Worm (Caenorhabditis elegans): ENCODE measurements around the gene neg-1.

DNA sequence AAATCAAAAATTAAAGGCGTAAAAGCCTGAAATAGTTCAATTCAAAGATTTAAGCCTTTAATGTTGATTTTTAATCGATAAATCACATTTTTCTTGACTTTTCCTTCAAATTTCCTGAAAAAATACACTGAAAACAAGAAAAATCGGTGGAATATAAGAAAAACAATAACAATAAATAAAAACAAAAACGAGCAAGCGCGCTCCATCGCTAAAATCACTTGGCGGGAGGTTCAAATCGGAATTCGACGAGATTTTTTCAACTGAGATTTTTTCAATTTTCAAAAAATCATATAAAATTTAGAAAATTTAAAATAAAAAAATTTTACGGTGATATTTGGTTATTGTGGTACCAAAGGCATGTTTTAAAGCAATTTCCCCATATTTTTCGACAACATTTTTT is 35.2 kb downstream of the neg-1 start:
- no peak for TF ChIP-seq tbx-11 (GFP tag; IDR thresholded peaks at IDR 0.05)
- no peak for TF ChIP-seq ceh-36 (tag; optimal IDR thresholded peaks at IDR 0.05)
- no peak for TF ChIP-seq sea-1 (GFP tag; conservative IDR thresholded peaks at IDR 0.05)
- TF ChIP-seq tbx-37 (GFP tag; conservative IDR thresholded peaks at IDR 0.05): no peak
- TF ChIP-seq ama-1 (optimal IDR thresholded peaks at IDR 0.05): no peak
- no peak for TF ChIP-seq hmbx-1 (tag; optimal IDR thresholded peaks at IDR 0.05)
- no peak for TF ChIP-seq hnd-1 (tag; optimal IDR thresholded peaks at IDR 0.05)
- TF ChIP-seq pes-1 (GFP tag; IDR thresholded peaks at IDR 0.05): no peak
- TF ChIP-seq aly-1 (tag; optimal IDR thresholded peaks at IDR 0.05): no peak
- TF ChIP-seq scrt-1 (GFP tag; IDR thresholded peaks at IDR 0.05): no peak
- TF ChIP-seq F13C5.2 (tag; optimal IDR thresholded peaks at IDR 0.05): no peak
- TF ChIP-seq tra-4 (tag; optimal IDR thresholded peaks at IDR 0.05): no peak
- TF ChIP-seq flt-1 (GFP tag; IDR thresholded peaks at IDR 0.05): no peak

Data from whole organism, early embryonic.